In genomic region chr3R:31721958-31722357, dm6 we compare ENCODE assay signal across 3 fruit fly cellular contexts.
TF ChIP-seq lines count a peak whose summit lies in the region.

No protein-coding gene starts in this region.

- no peak for TF ChIP-seq CTCF in whole organism, embryonic (GFP tag; optimal IDR thresholded peaks at IDR 0.05; lab: Kevin White, UChicago)

TF ChIP-seq in whole organism, embryonic, 481 proteins besides CTCF, POLR2A, EP300 and RAD21 (continues in another document):
- no peak for TF ChIP-seq CG11247 (GFP tag; IDR thresholded peaks at IDR 0.05; lab: Robert Waterston, UW)
- no peak for TF ChIP-seq CG9932 (GFP tag; IDR thresholded peaks at IDR 0.05; lab: Robert Waterston, UW)
- TF ChIP-seq Nf-YB (GFP tag; optimal IDR thresholded peaks at IDR 0.05; lab: Kevin White, UChicago) = no peak
- no peak for TF ChIP-seq mam (GFP tag; optimal IDR thresholded peaks at IDR 0.05; lab: Kevin White, UChicago)
- TF ChIP-seq unc-4 (GFP tag; IDR thresholded peaks at IDR 0.05; lab: Robert Waterston, UW; ENCODE audit: partially characterized antibody) = no peak
- TF ChIP-seq bigmax (GFP tag; optimal IDR thresholded peaks at IDR 0.05; lab: Kevin White, UChicago) = no peak
- 0 out of 3 replicates have a peak, but pooled peaks have one; percentile 29 for TF ChIP-seq CG11695 (GFP tag; IDR thresholded peaks at IDR 0.05; lab: Robert Waterston, UW)
- TF ChIP-seq CG13296 (GFP tag; optimal IDR thresholded peaks at IDR 0.05; lab: Kevin White, UChicago) = peak; percentile 10
- TF ChIP-seq BEAF-32 (GFP tag; optimal IDR thresholded peaks at IDR 0.05; lab: Kevin White, UChicago) = no peak
- peak; percentile 83 for TF ChIP-seq Med (GFP tag; lab: Kevin White, UChicago)
- TF ChIP-seq tin (GFP tag; optimal IDR thresholded peaks at IDR 0.05; lab: Kevin White, UChicago) = no peak
- TF ChIP-seq CG3838 (GFP tag; optimal IDR thresholded peaks at IDR 0.05; lab: Kevin White, UChicago) = no peak
- no peak for TF ChIP-seq CG16863 (GFP tag; optimal IDR thresholded peaks at IDR 0.05; lab: Kevin White, UChicago)
- TF ChIP-seq crol (GFP tag; IDR thresholded peaks at IDR 0.05; lab: Robert Waterston, UW) = peak; percentile 92
- no peak for TF ChIP-seq CG18011 (GFP tag; optimal IDR thresholded peaks at IDR 0.05; lab: Kevin White, UChicago)
- TF ChIP-seq btn (GFP tag; optimal IDR thresholded peaks at IDR 0.05; lab: Kevin White, UChicago) = no peak
- no peak for TF ChIP-seq H2.0 (GFP tag; IDR thresholded peaks at IDR 0.05; lab: Robert Waterston, UW)
- no peak for TF ChIP-seq CG33213 (GFP tag; optimal IDR thresholded peaks at IDR 0.05; lab: Kevin White, UChicago)
- no peak for TF ChIP-seq Dad (GFP tag; optimal IDR thresholded peaks at IDR 0.05; lab: Kevin White, UChicago)
- TF ChIP-seq NK7.1 (GFP tag; optimal IDR thresholded peaks at IDR 0.05; lab: Kevin White, UChicago) = no peak
- TF ChIP-seq dimm (GFP tag; IDR thresholded peaks at IDR 0.05; lab: Robert Waterston, UW) = no peak
- TF ChIP-seq CG7963 (GFP tag; IDR thresholded peaks at IDR 0.05; lab: Robert Waterston, UW; ENCODE audit: partially characterized antibody) = no peak
- no peak for TF ChIP-seq CG4424 (GFP tag; optimal IDR thresholded peaks at IDR 0.05; lab: Kevin White, UChicago)
- peak; percentile 12 for TF ChIP-seq kay (GFP tag; optimal IDR thresholded peaks at IDR 0.05; lab: Kevin White, UChicago)
- TF ChIP-seq CG18599 (GFP tag; optimal IDR thresholded peaks at IDR 0.05; lab: Kevin White, UChicago) = peak; percentile 8
- TF ChIP-seq Kr (GFP tag; optimal IDR thresholded peaks at IDR 0.05; lab: Kevin White, UChicago) = no peak
- TF ChIP-seq kni (GFP tag; optimal IDR thresholded peaks at IDR 0.05; lab: Kevin White, UChicago) = peak; percentile 52
- peak; percentile 35 for TF ChIP-seq CG5180 (GFP tag; optimal IDR thresholded peaks at IDR 0.05; lab: Kevin White, UChicago)
- no peak for TF ChIP-seq emc (GFP tag; optimal IDR thresholded peaks at IDR 0.05; lab: Kevin White, UChicago)
- TF ChIP-seq knrl (GFP tag; IDR thresholded peaks at IDR 0.05; lab: Robert Waterston, UW; ENCODE audit: partially characterized antibody) = no peak
- TF ChIP-seq lab (GFP tag; optimal IDR thresholded peaks at IDR 0.05; lab: Kevin White, UChicago) = peak; percentile 64

TF ChIP-seq in whole organism, prepupa, 60 proteins besides CTCF, POLR2A, EP300 and RAD21:
- TF ChIP-seq CG15336 (GFP tag; IDR thresholded peaks at IDR 0.05; lab: Robert Waterston, UW) (peak; percentile 23; the same call in 1 of the 2 replicates), dsx (GFP tag; optimal IDR thresholded peaks at IDR 0.05; lab: Kevin White, UChicago; ENCODE audit: poor library complexity, severe bottlenecking) (no peak), Sox102F (GFP tag; optimal IDR thresholded peaks at IDR 0.05; lab: Kevin White, UChicago) (no peak), pdm3 (GFP tag; optimal IDR thresholded peaks at IDR 0.05; lab: Kevin White, UChicago) (no peak), CG6163 (GFP tag; IDR thresholded peaks at IDR 0.05; lab: Robert Waterston, UW) (0 out of 3 replicates have a peak, but pooled peaks have one; percentile 23), Eip93F (GFP tag; optimal IDR thresholded peaks at IDR 0.05; lab: Kevin White, UChicago) (no peak), CG8319 (GFP tag; optimal IDR thresholded peaks at IDR 0.05; lab: Kevin White, UChicago) (no peak), fkh (GFP tag; optimal IDR thresholded peaks at IDR 0.05; lab: Kevin White, UChicago) (peak; percentile 95), CG3032 (tag; optimal IDR thresholded peaks at IDR 0.05; lab: Kevin White, UChicago) (no peak)
TF ChIP-seq in whole organism, prepupa: peak in this region for 3.

TF ChIP-seq in whole organism, wandering third instar larva, 38 proteins besides CTCF, POLR2A, EP300 and RAD21:
- TF ChIP-seq jim (GFP tag; optimal IDR thresholded peaks at IDR 0.05; lab: Kevin White, UChicago) (no peak), h (GFP tag; optimal IDR thresholded peaks at IDR 0.05; lab: Kevin White, UChicago) (no peak), lola (GFP tag; optimal IDR thresholded peaks at IDR 0.05; lab: Kevin White, UChicago) (no peak), Rel (GFP tag; optimal IDR thresholded peaks at IDR 0.05; lab: Kevin White, UChicago) (no peak), Rel (tag; optimal IDR thresholded peaks at IDR 0.05; lab: Kevin White, UChicago) (no peak), Hr83 (GFP tag; optimal IDR thresholded peaks at IDR 0.05; lab: Kevin White, UChicago; ENCODE audit: poor library complexity, severe bottlenecking) (peak; percentile 0), Hnf4 (GFP tag; optimal IDR thresholded peaks at IDR 0.05; lab: Kevin White, UChicago) (no peak), psq (GFP tag; optimal IDR thresholded peaks at IDR 0.05; lab: Kevin White, UChicago) (no peak), tai (GFP tag; optimal IDR thresholded peaks at IDR 0.05; lab: Kevin White, UChicago) (no peak), CG32264 (GFP tag; optimal IDR thresholded peaks at IDR 0.05; lab: Kevin White, UChicago) (no peak), ey (GFP tag; optimal IDR thresholded peaks at IDR 0.05; lab: Kevin White, UChicago) (no peak), fru (GFP tag; optimal IDR thresholded peaks at IDR 0.05; lab: Kevin White, UChicago) (no peak), Dfd (GFP tag; optimal IDR thresholded peaks at IDR 0.05; lab: Kevin White, UChicago) (no peak), dl (GFP tag; optimal IDR thresholded peaks at IDR 0.05; lab: Kevin White, UChicago; ENCODE audit: insufficient read depth in 1 of 2, partially characterized antibody in 2 of 2) (peak in 1 of 2 experiments; percentile 20), Dif (GFP tag; optimal IDR thresholded peaks at IDR 0.05; lab: Kevin White, UChicago; ENCODE audit: partially characterized antibody) (peak; percentile 14), sage (GFP tag; optimal IDR thresholded peaks at IDR 0.05; lab: Kevin White, UChicago) (no peak)
